Worm (Caenorhabditis elegans): Measurements from ENCODE around the gene F52B10.3.

The F52B10.3 gene

ce11 chrX:2890041-2890650 is 8.0 kb downstream of the F52B10.3 start:
- TF ChIP-seq nhr-25 (tag; optimal IDR thresholded peaks at IDR 0.05), result no peak
- peak; percentile 45 for TF ChIP-seq ama-1 (optimal IDR thresholded peaks at IDR 0.05)
- peak in 1 of 2 experiments; percentile 34 for TF ChIP-seq lsy-2 (tag; optimal IDR thresholded peaks at IDR 0.05)
- TF ChIP-seq unc-39 (tag; optimal IDR thresholded peaks at IDR 0.05), result no peak
- no peak for TF ChIP-seq unc-55 (GFP tag; optimal IDR thresholded peaks at IDR 0.05)
- no peak for TF ChIP-seq unc-62 (GFP tag; optimal IDR thresholded peaks at IDR 0.05)
- TF ChIP-seq lin-11 (tag; optimal IDR thresholded peaks at IDR 0.05), result no peak
- peak; percentile 22 for TF ChIP-seq nhr-21 (tag; optimal IDR thresholded peaks at IDR 0.05)
- TF ChIP-seq lin-39 (tag; optimal IDR thresholded peaks at IDR 0.05), result no peak
- no peak for TF ChIP-seq nhr-237 (tag; optimal IDR thresholded peaks at IDR 0.05)
- TF ChIP-seq snpc-4 (tag; optimal IDR thresholded peaks at IDR 0.05), result no peak
- TF ChIP-seq mab-5 (tag; optimal IDR thresholded peaks at IDR 0.05), result no peak

ce11 chrX:2885318-2885908 is 12.7 kb downstream of the F52B10.3 start, which contains the start of gene vang-1:
Gene vang-1 (plus strand): TSS chrX:2885858.
- TF ChIP-seq mab-5 (tag; optimal IDR thresholded peaks at IDR 0.05) (peak; percentile 56), fos-1 (tag; optimal IDR thresholded peaks at IDR 0.05) (peak; percentile 4), nhr-129 (tag; optimal IDR thresholded peaks at IDR 0.05) (peak; percentile 23), F13H6.1 (tag; optimal IDR thresholded peaks at IDR 0.05) (peak; percentile 27), nhr-25 (tag; optimal IDR thresholded peaks at IDR 0.05) (no peak), C34F6.9 (tag; optimal IDR thresholded peaks at IDR 0.05) (peak; percentile 18), unc-55 (GFP tag; optimal IDR thresholded peaks at IDR 0.05) (peak; percentile 43), ceh-16 (tag; optimal IDR thresholded peaks at IDR 0.05) (no peak), mdl-1 (tag; optimal IDR thresholded peaks at IDR 0.05) (no peak), ama-1 (optimal IDR thresholded peaks at IDR 0.05) (no peak), nhr-12 (tag; optimal IDR thresholded peaks at IDR 0.05) (no peak), snpc-4 (tag; optimal IDR thresholded peaks at IDR 0.05) (no peak), zag-1 (tag; optimal IDR thresholded peaks at IDR 0.05) (peak; percentile 19), elt-3 (tag; optimal IDR thresholded peaks at IDR 0.05) (no peak), R02D3.7 (tag; optimal IDR thresholded peaks at IDR 0.05) (no peak), nhr-11 (tag; optimal IDR thresholded peaks at IDR 0.05) (no peak), nhr-6 (tag; optimal IDR thresholded peaks at IDR 0.05) (no peak), ztf-11 (tag; optimal IDR thresholded peaks at IDR 0.05) (no peak), peb-1 (tag; optimal IDR thresholded peaks at IDR 0.05) (no peak), elt-1 (tag; optimal IDR thresholded peaks at IDR 0.05) (no peak), lin-13 (GFP tag; optimal IDR thresholded peaks at IDR 0.05) (no peak)

ce11 chrX:2879529-2880265 is 18.5 kb downstream of the F52B10.3 start, which contains the start of gene F53B3.5:
Gene F53B3.5 (minus strand): TSS chrX:2879579.
- no peak for TF ChIP-seq nhr-129 (tag; optimal IDR thresholded peaks at IDR 0.05)
- peak; percentile 36 for TF ChIP-seq nhr-25 (tag; optimal IDR thresholded peaks at IDR 0.05)
- TF ChIP-seq nhr-11 (tag; optimal IDR thresholded peaks at IDR 0.05), result no peak
- no peak for TF ChIP-seq snpc-4 (tag; optimal IDR thresholded peaks at IDR 0.05)
- no peak for TF ChIP-seq nhr-12 (tag; optimal IDR thresholded peaks at IDR 0.05)
- TF ChIP-seq ceh-16 (tag; optimal IDR thresholded peaks at IDR 0.05), result peak; percentile 81
- no peak for TF ChIP-seq Y55F3AM.14 (GFP tag; optimal IDR thresholded peaks at IDR 0.05)
- no peak for TF ChIP-seq peb-1 (tag; optimal IDR thresholded peaks at IDR 0.05)
- no peak for TF ChIP-seq zag-1 (tag; optimal IDR thresholded peaks at IDR 0.05)
- no peak for TF ChIP-seq ztf-4 (tag; optimal IDR thresholded peaks at IDR 0.05)
- no peak for TF ChIP-seq R02D3.7 (tag; optimal IDR thresholded peaks at IDR 0.05)
- TF ChIP-seq sma-9 (GFP tag; optimal IDR thresholded peaks at IDR 0.05), result no peak
- TF ChIP-seq sma-9 (tag; optimal IDR thresholded peaks at IDR 0.05), result no peak
- no peak for TF ChIP-seq mab-5 (tag; optimal IDR thresholded peaks at IDR 0.05)
- no peak for TF ChIP-seq dmd-4 (tag; optimal IDR thresholded peaks at IDR 0.05)
- TF ChIP-seq elt-1 (tag; optimal IDR thresholded peaks at IDR 0.05), result peak; percentile 65
- TF ChIP-seq fos-1 (tag; optimal IDR thresholded peaks at IDR 0.05), result peak; percentile 14
- no peak for TF ChIP-seq lin-13 (GFP tag; optimal IDR thresholded peaks at IDR 0.05)
- no peak for TF ChIP-seq lsy-2 (tag; optimal IDR thresholded peaks at IDR 0.05)
- TF ChIP-seq ZK546.5 (tag; optimal IDR thresholded peaks at IDR 0.05), result no peak
- TF ChIP-seq ztf-1 (GFP tag; conservative IDR thresholded peaks at IDR 0.05), result no peak
- no peak for TF ChIP-seq nhr-10 (tag; optimal IDR thresholded peaks at IDR 0.05)
- no peak for TF ChIP-seq nhr-23 (tag; optimal IDR thresholded peaks at IDR 0.05)
- TF ChIP-seq alr-1 (tag; optimal IDR thresholded peaks at IDR 0.05), result no peak
- no peak for TF ChIP-seq sma-3 (GFP tag; optimal IDR thresholded peaks at IDR 0.05)
- TF ChIP-seq gmeb-1 (tag; optimal IDR thresholded peaks at IDR 0.05), result no peak
- TF ChIP-seq nhr-237 (tag; optimal IDR thresholded peaks at IDR 0.05), result no peak
